Fruit fly (Drosophila melanogaster) whole organism, prepupa: ENCODE measurements around the gene CG9727.

Experiments used
- CG11294 ChIP-seq: fragments of 200-800 bp; sonication (Bioruptor generic); IDR thresholded peaks from 2 replicates; pipeline ENCODE4 v1.3.6; 2022; ENCODE audit warnings: missing biosample characterization, missing genetic modification characterization
- CG11762 ChIP-seq: fragments of 200-800 bp; sonication (Bioruptor generic); optimal IDR thresholded peaks from 3 replicates; lab custom pipeline; 2016; ENCODE audit warnings: missing biosample characterization, missing genetic modification characterization; ENCODE audit not compliant: insufficient read depth
- CG11902 ChIP-seq: fragments of 200-800 bp; sonication (Bioruptor generic); optimal IDR thresholded peaks from 3 replicates; lab custom pipeline; 2016; ENCODE audit warnings: missing biosample characterization, missing genetic modification characterization
- CG15336 ChIP-seq: fragments of 200-800 bp; sonication (Bioruptor generic); IDR thresholded peaks from 2 replicates; pipeline ENCODE4 v1.3.6; 2022; ENCODE audit warnings: missing biosample characterization, missing genetic modification characterization
- CG1621 ChIP-seq: fragments of 200-800 bp; sonication (Bioruptor generic); optimal IDR thresholded peaks from 3 replicates; lab custom pipeline; 2018; ENCODE audit warnings: missing biosample characterization, mild to moderate bottlenecking, missing genetic modification characterization
- CG16779 ChIP-seq: fragments of 200-800 bp; sonication (Bioruptor generic); optimal IDR thresholded peaks from 3 replicates; lab custom pipeline; 2017; ENCODE audit warnings: missing biosample characterization, mild to moderate bottlenecking, missing genetic modification characterization
- CG3032 ChIP-seq: fragments of 200-800 bp; optimal IDR thresholded peaks from 2 replicates; lab custom pipeline; 2019; ENCODE audit warnings: missing biosample characterization, mild to moderate bottlenecking, missing genetic modification characterization, moderate library complexity
- CG31627 ChIP-seq: fragments of 200-800 bp; sonication (Bioruptor generic); optimal IDR thresholded peaks from 3 replicates; lab custom pipeline; 2016; ENCODE audit warnings: missing biosample characterization, missing genetic modification characterization
- CG32006 ChIP-seq: fragments of 200-800 bp; sonication (Bioruptor generic); optimal IDR thresholded peaks from 3 replicates; lab custom pipeline; 2017; ENCODE audit warnings: missing biosample characterization, mild to moderate bottlenecking, missing genetic modification characterization
- CG4318 ChIP-seq: fragments of 200-800 bp; sonication (Bioruptor generic); optimal IDR thresholded peaks from 3 replicates; lab custom pipeline; 2017; ENCODE audit warnings: missing biosample characterization, mild to moderate bottlenecking, missing genetic modification characterization
- CG6163 ChIP-seq: fragments of 200-800 bp; sonication (Bioruptor generic); IDR thresholded peaks from 3 replicates; pipeline ENCODE4 v1.3.6; 2022; ENCODE audit warnings: missing biosample characterization, missing genetic modification characterization
- CG6276 ChIP-seq: fragments of 200-800 bp; sonication (Bioruptor generic); optimal IDR thresholded peaks from 2 replicates; lab custom pipeline; 2017; ENCODE audit warnings: missing biosample characterization, mild to moderate bottlenecking, missing genetic modification characterization
- CG6792 ChIP-seq: fragments of 200-800 bp; sonication (Bioruptor generic); optimal IDR thresholded peaks from 3 replicates; lab custom pipeline; 2016; ENCODE audit warnings: missing biosample characterization, missing genetic modification characterization
- CG6808 ChIP-seq: fragments of 200-800 bp; sonication (Bioruptor generic); optimal IDR thresholded peaks from 3 replicates; lab custom pipeline; 2017; ENCODE audit warnings: missing biosample characterization, missing genetic modification characterization, mild to moderate bottlenecking, moderate library complexity, missing genetic modification reagents
- CG8119 ChIP-seq: fragments of 200-800 bp; sonication (Bioruptor generic); IDR thresholded peaks from 3 replicates; pipeline ENCODE4 v1.3.6; 2022; ENCODE audit warnings: missing biosample characterization, missing genetic modification characterization
- CG8319 ChIP-seq: fragments of 200-800 bp; sonication (Bioruptor generic); optimal IDR thresholded peaks from 3 replicates; lab custom pipeline; 2016; ENCODE audit warnings: missing biosample characterization, missing genetic modification characterization
- CG8632 ChIP-seq: fragments of 200-800 bp; sonication (Bioruptor generic); optimal IDR thresholded peaks from 3 replicates; lab custom pipeline; 2016; ENCODE audit warnings: missing biosample characterization, missing genetic modification characterization
- CG9139 ChIP-seq: fragments of 200-800 bp; sonication (Bioruptor generic); optimal IDR thresholded peaks from 3 replicates; lab custom pipeline; 2017; ENCODE audit warnings: missing biosample characterization, mild to moderate bottlenecking, missing genetic modification characterization
- Eip78C ChIP-seq: fragments of 200-800 bp; sonication (Bioruptor generic); peaks from one replicate; lab custom pipeline; 2016; ENCODE audit warnings: missing biosample characterization, missing genetic modification characterization
- Eip93F ChIP-seq: fragments of 200-800 bp; sonication (Bioruptor generic); optimal IDR thresholded peaks from 2 replicates; lab custom pipeline; 2016; ENCODE audit warnings: missing biosample characterization, mild to moderate bottlenecking, missing genetic modification characterization
- Ets21C ChIP-seq: fragments of 200-800 bp; sonication (Bioruptor generic); optimal IDR thresholded peaks from 3 replicates; lab custom pipeline; 2016; ENCODE audit warnings: missing biosample characterization, missing genetic modification characterization
- Ets96B ChIP-seq: fragments of 200-800 bp; optimal IDR thresholded peaks from 2 replicates; lab custom pipeline; 2019; ENCODE audit warnings: missing biosample characterization, mild to moderate bottlenecking, missing genetic modification characterization, moderate library complexity
- Hr38 ChIP-seq: sonication (Bioruptor generic); optimal IDR thresholded peaks from 2 replicates; lab custom pipeline; 2016; ENCODE audit warnings: missing biosample characterization, missing genetic modification characterization
- Hr39 ChIP-seq: fragments of 200-800 bp; sonication (Bioruptor generic); optimal IDR thresholded peaks from 2 replicates; lab custom pipeline; 2016; ENCODE audit warnings: missing biosample characterization, missing genetic modification characterization
- Hr4 ChIP-seq: fragments of 200-800 bp; sonication (Bioruptor generic); optimal IDR thresholded peaks from 3 replicates; lab custom pipeline; 2016; ENCODE audit warnings: missing biosample characterization, missing genetic modification characterization
- Lpt ChIP-seq: fragments of 200-800 bp; sonication (Bioruptor generic); optimal IDR thresholded peaks from 3 replicates; lab custom pipeline; 2016; ENCODE audit warnings: missing biosample characterization, missing genetic modification characterization
- Met ChIP-seq: fragments of 200-800 bp; sonication (Bioruptor generic); optimal IDR thresholded peaks from 3 replicates; lab custom pipeline; 2016; ENCODE audit warnings: missing biosample characterization, missing genetic modification characterization
- Smox ChIP-seq: fragments of 200-800 bp; sonication (Bioruptor generic); optimal IDR thresholded peaks from 3 replicates; lab custom pipeline; 2016; ENCODE audit warnings: missing biosample characterization, missing genetic modification characterization
- Sox14 ChIP-seq: fragments of 200-800 bp; sonication (Bioruptor generic); optimal IDR thresholded peaks from 3 replicates; lab custom pipeline; 2016; ENCODE audit warnings: missing biosample characterization, missing genetic modification characterization
- Sox15 ChIP-seq: fragments of 200-800 bp; sonication (Bioruptor generic); optimal IDR thresholded peaks from 3 replicates; lab custom pipeline; 2016; ENCODE audit warnings: missing biosample characterization, missing genetic modification characterization
- achi ChIP-seq: fragments of 200-800 bp; sonication (Bioruptor generic); optimal IDR thresholded peaks from 3 replicates; lab custom pipeline; 2016; ENCODE audit warnings: missing biosample characterization, missing genetic modification characterization
- acj6 ChIP-seq: fragments of 200-800 bp; sonication (Bioruptor generic); optimal IDR thresholded peaks from 3 replicates; lab custom pipeline; 2016; ENCODE audit warnings: missing biosample characterization, missing genetic modification characterization
- dsx ChIP-seq: fragments of 200-800 bp; optimal IDR thresholded peaks from 3 replicates; lab custom pipeline; 2019; ENCODE audit warnings: missing biosample characterization, mild to moderate bottlenecking, missing genetic modification characterization, moderate library complexity; ENCODE audit not compliant: poor library complexity, severe bottlenecking
- eg ChIP-seq: fragments of 200-800 bp; sonication (Bioruptor generic); IDR thresholded peaks from 3 replicates; pipeline ENCODE4 v1.3.6; 2022; ENCODE audit warnings: missing biosample characterization, missing genetic modification characterization
- fd59A ChIP-seq: fragments of 200-800 bp; sonication (Bioruptor generic); optimal IDR thresholded peaks from 2 replicates; lab custom pipeline; 2017; ENCODE audit warnings: missing biosample characterization, mild to moderate bottlenecking, missing genetic modification characterization, missing genetic modification reagents
- fd85E ChIP-seq: fragments of 200-800 bp; sonication (Bioruptor generic); optimal IDR thresholded peaks from 3 replicates; lab custom pipeline; 2016; ENCODE audit warnings: missing biosample characterization, missing genetic modification characterization
- lz ChIP-seq: fragments of 200-800 bp; sonication (Bioruptor generic); optimal IDR thresholded peaks from 3 replicates; lab custom pipeline; 2016; ENCODE audit warnings: missing biosample characterization, missing genetic modification characterization
- net ChIP-seq: fragments of 200-800 bp; sonication (Bioruptor generic); optimal IDR thresholded peaks from 3 replicates; lab custom pipeline; 2016; ENCODE audit warnings: missing biosample characterization, missing genetic modification characterization
- pdm3 ChIP-seq: fragments of 200-800 bp; sonication (Bioruptor generic); optimal IDR thresholded peaks from 3 replicates; lab custom pipeline; 2016; ENCODE audit warnings: missing biosample characterization, missing genetic modification characterization
- salr ChIP-seq, 2 experiments: fragments of 200-800 bp; sonication (Bioruptor generic); optimal IDR thresholded peaks; 3 replicates each; lab custom pipeline; 2016 to 2018; ENCODE audit warnings: missing biosample characterization in 2 of 2, missing genetic modification characterization in 2 of 2, mild to moderate bottlenecking in 1 of 2
- spab ChIP-seq: fragments of 200-800 bp; sonication (Bioruptor generic); optimal IDR thresholded peaks from 2 replicates; lab custom pipeline; 2017; ENCODE audit warnings: missing biosample characterization, mild to moderate bottlenecking, missing genetic modification characterization, missing genetic modification reagents
- svp ChIP-seq: fragments of 200-800 bp; sonication (Bioruptor generic); peaks from one replicate; lab custom pipeline; 2016; ENCODE audit warnings: missing biosample characterization, missing genetic modification characterization
- vri ChIP-seq: fragments of 200-800 bp; sonication (Bioruptor generic); optimal IDR thresholded peaks from 3 replicates; lab custom pipeline; 2016; ENCODE audit warnings: missing biosample characterization, mild to moderate bottlenecking, missing genetic modification characterization

Gene CG9727

DNA sequence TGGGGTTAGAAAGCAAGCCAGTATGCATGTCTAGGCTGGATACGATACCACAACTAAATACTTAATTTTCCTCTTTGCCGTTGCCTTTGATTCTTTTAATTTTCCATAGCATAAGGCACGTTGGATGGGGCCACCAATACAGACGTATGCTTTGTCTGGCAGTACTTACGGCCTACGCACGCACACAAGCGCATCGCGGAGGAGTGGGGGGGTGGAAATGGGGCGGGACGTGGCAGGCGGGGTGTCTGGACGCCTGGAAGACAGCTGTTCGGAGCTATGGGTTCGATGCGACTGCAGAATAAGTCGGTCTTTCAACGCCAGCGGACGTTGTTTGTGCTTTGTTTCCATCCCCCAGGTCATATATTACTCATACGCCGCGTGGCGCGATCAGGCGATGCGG, 20.0 kb upstream of the CG9727 start:
- TF ChIP-seq dsx (GFP tag; lab: Kevin White, UChicago) (no peak), Lpt (no peak)
- TF ChIP-seq, all 60 proteins: peak for 0

DNA sequence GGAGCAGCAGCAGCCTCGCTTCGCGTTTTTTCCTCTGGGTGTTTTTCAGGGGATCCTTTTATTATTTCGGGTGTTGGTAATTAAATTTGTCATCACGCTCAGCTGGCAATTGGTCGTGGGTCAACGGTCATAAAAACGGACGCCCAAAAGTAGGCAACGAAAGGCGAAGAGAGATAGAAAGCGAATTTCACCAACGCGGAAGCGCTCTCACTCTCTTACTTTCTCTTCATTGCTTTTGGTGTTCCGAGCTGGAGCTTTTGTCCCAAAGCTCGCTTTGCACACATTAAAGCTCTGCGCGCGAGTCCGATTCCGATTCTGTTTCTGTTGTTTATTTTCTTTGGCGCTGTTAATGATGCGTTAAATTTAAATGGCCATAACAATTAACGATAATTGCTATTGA, 18.0 kb upstream of the CG9727 start:
- no peak for TF ChIP-seq Met (GFP tag; lab: Kevin White, UChicago)
- peak; percentile 97 for TF ChIP-seq svp (GFP tag; lab: Kevin White, UChicago)

DNA sequence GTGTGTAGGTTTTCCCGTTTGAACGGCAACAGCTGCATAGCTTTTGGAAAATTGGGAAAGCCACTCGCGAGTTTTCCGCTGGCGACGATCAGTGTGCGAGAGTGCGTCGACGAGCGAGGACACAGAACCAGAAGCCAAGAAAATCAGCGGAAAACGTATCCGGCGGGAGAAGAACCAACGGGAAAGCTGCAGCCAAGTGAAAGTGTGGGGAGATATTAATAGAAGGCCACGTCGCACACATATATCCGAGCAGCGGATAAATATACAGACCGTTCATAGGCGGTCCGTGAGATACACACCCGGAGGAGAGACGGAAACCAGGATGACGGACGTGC, 11.8 kb upstream of the CG9727 start, which contains the start of gene Neurochondrin:
Neurochondrin (plus strand) TSS at position 87 of the 335 bp plus-strand sequence.
- TF ChIP-seq CG4318 (GFP tag; lab: Kevin White, UChicago) (no peak), vri (GFP tag; lab: Kevin White, UChicago) (no peak)

DNA sequence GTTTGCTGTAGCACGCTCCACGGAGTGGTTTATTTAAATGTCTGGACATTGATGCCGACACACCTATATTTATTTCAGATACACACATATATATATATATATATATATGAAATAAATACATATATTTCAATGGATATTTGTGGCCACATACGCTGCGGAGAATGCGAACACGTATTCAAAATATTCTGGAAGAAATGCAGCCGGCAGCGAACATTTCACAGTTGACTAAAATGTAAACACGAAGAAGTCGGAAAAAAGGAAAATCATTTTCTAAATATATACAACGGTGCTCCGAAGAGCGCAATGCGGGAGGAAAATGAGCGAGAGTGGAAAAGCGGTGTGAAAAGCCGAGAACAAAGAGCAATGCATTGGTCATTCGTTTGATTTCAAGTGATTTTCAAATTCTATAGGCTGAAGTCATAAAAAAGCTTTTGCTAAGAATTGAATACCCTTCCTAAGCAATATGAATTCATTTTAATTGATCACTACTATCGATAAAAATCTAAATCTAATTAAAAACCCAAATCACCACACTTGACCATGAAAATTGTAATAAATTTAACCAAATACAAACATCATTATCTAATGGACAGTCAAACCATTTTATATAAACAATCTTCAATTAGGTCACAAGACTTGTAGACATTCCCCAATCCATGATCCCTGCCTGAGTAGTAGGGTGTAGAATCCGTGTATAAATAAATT, 11.3 kb upstream of the CG9727 start:
- TF ChIP-seq Eip78C (peak; percentile 34), CG11294 (GFP tag; lab: Robert Waterston, UW) (no peak), CG6808 (no peak), fd59A (GFP tag; lab: Kevin White, UChicago) (no peak), Eip93F (no peak), CG11902 (GFP tag; lab: Kevin White, UChicago) (no peak), Hr38 (no peak), CG1621 (tag; lab: Kevin White, UChicago) (no peak), acj6 (no peak), CG6276 (peak; percentile 49), vri (GFP tag; lab: Kevin White, UChicago) (no peak), CG16779 (tag; lab: Kevin White, UChicago) (no peak), Hr4 (GFP tag; lab: Kevin White, UChicago) (peak; percentile 65), dsx (GFP tag; lab: Kevin White, UChicago) (no peak), Ets96B (tag; lab: Kevin White, UChicago) (no peak), CG11762 (no peak), Sox14 (peak; percentile 22), spab (GFP tag; lab: Kevin White, UChicago) (no peak), CG31627 (GFP tag; lab: Kevin White, UChicago) (no peak), CG8119 (GFP tag; lab: Robert Waterston, UW) (no peak; the same call in 1 of the 3 replicates), CG6792 (no peak), CG6163 (GFP tag; lab: Robert Waterston, UW) (no peak), lz (GFP tag; lab: Kevin White, UChicago) (no peak), Met (GFP tag; lab: Kevin White, UChicago) (no peak), Sox15 (no peak), CG32006 (GFP tag; lab: Kevin White, UChicago) (peak; percentile 64), pdm3 (GFP tag; lab: Kevin White, UChicago) (no peak), Hr39 (GFP tag; lab: Kevin White, UChicago) (no peak), CG15336 (GFP tag; lab: Robert Waterston, UW) (peak; percentile 72), fd85E (no peak), eg (no peak), Lpt (no peak), Ets21C (no peak), CG8632 (GFP tag; lab: Kevin White, UChicago) (no peak), achi (GFP tag; lab: Kevin White, UChicago) (no peak), net (GFP tag; lab: Kevin White, UChicago) (peak; percentile 20), CG4318 (GFP tag; lab: Kevin White, UChicago) (no peak), Smox (GFP tag; lab: Kevin White, UChicago) (no peak), CG3032 (tag; lab: Kevin White, UChicago) (no peak), CG8319 (GFP tag; lab: Kevin White, UChicago) (no peak), salr (GFP tag; optimal IDR thresholded peaks at IDR 0.05; lab: Kevin White, UChicago) (peak in 1 of 2 experiments; percentile 66), CG9139 (GFP tag; lab: Kevin White, UChicago) (no peak), svp (GFP tag; lab: Kevin White, UChicago) (peak; percentile 31)
